Fruit fly (Drosophila melanogaster) whole organism, embryonic: ENCODE results near the gene Torsin.

Experiments used
- Awh ChIP-seq: fragments of 200-800 bp; sonication (Bioruptor generic); IDR thresholded peaks from 2 replicates; pipeline ENCODE4, ENCODE4 v1.3.6; 2022; ENCODE audit warnings: missing biosample characterization, missing genetic modification characterization
- CG11456 ChIP-seq: fragments of 200-800 bp; sonication (Bioruptor generic); IDR thresholded peaks from 3 replicates; pipeline ENCODE4 v1.3.6; 2022; ENCODE audit warnings: missing biosample characterization, missing genetic modification characterization
- CG13296 ChIP-seq: fragments of 200-800 bp; sonication (Bioruptor generic); optimal IDR thresholded peaks from 3 replicates; lab custom pipeline; 2018; ENCODE audit warnings: missing biosample characterization, mild to moderate bottlenecking, missing genetic modification characterization
- CG14441 ChIP-seq: fragments of 200-800 bp; sonication (Bioruptor generic); IDR thresholded peaks from 2 replicates; pipeline ENCODE4 v1.3.6; 2022; ENCODE audit warnings: missing biosample characterization, missing genetic modification characterization
- CG14965 ChIP-seq: fragments of 200-800 bp; sonication (Bioruptor generic); optimal IDR thresholded peaks from 2 replicates; lab custom pipeline; 2016; ENCODE audit warnings: missing biosample characterization, missing genetic modification characterization, borderline replicate concordance
- CG15269 ChIP-seq: fragments of 200-800 bp; sonication (Bioruptor generic); optimal IDR thresholded peaks from 2 replicates; lab custom pipeline; 2018; ENCODE audit warnings: missing biosample characterization, mild to moderate bottlenecking, missing genetic modification characterization, moderate library complexity
- CG16863 ChIP-seq: fragments of 200-800 bp; sonication (Bioruptor generic); optimal IDR thresholded peaks from 3 replicates; lab custom pipeline; 2016; ENCODE audit warnings: missing biosample characterization, missing genetic modification characterization
- CG17359 ChIP-seq: fragments of 200-800 bp; sonication (Bioruptor generic); optimal IDR thresholded peaks from 3 replicates; lab custom pipeline; 2018; ENCODE audit warnings: missing biosample characterization, mild to moderate bottlenecking, missing genetic modification characterization, moderate library complexity
- CG1832 ChIP-seq: fragments of 200-800 bp; sonication (Bioruptor generic); optimal IDR thresholded peaks from 2 replicates; lab custom pipeline; 2017; ENCODE audit warnings: missing biosample characterization, mild to moderate bottlenecking, missing genetic modification characterization, inconsistent platforms
- CG2120 ChIP-seq: fragments of 200-800 bp; sonication (Bioruptor generic); optimal IDR thresholded peaks from 3 replicates; lab custom pipeline; 2016; ENCODE audit warnings: missing biosample characterization, missing genetic modification characterization
- CG3065 ChIP-seq: fragments of 200-800 bp; sonication (Bioruptor generic); optimal IDR thresholded peaks from 2 replicates; lab custom pipeline; 2016; ENCODE audit warnings: missing biosample characterization, missing genetic modification characterization
- CG31441 ChIP-seq: fragments of 200-800 bp; sonication (Bioruptor generic); IDR thresholded peaks from 2 replicates; pipeline ENCODE4 v1.3.6; 2022; ENCODE audit warnings: missing biosample characterization, missing genetic modification characterization
- CG32532 ChIP-seq: fragments of 200-800 bp; sonication (Bioruptor generic); IDR thresholded peaks from 2 replicates; pipeline ENCODE4 v1.3.6; 2022; ENCODE audit warnings: missing biosample characterization, missing genetic modification characterization
- CG3281 ChIP-seq: fragments of 200-800 bp; sonication (Bioruptor generic); optimal IDR thresholded peaks from 3 replicates; lab custom pipeline; 2017; ENCODE audit warnings: missing biosample characterization, mild to moderate bottlenecking, missing genetic modification characterization
- CG34422 ChIP-seq: fragments of 200-800 bp; sonication (Bioruptor generic); IDR thresholded peaks from 3 replicates; pipeline ENCODE4 v1.3.6; 2022; ENCODE audit warnings: missing biosample characterization, missing genetic modification characterization
- CG3838 ChIP-seq: fragments of 200-800 bp; sonication (Bioruptor generic); optimal IDR thresholded peaks from 3 replicates; lab custom pipeline; 2016; ENCODE audit warnings: missing biosample characterization, missing genetic modification characterization
- CG3995 ChIP-seq: fragments of 200-800 bp; sonication (Bioruptor generic); optimal IDR thresholded peaks from 3 replicates; lab custom pipeline; 2016; ENCODE audit warnings: missing biosample characterization, missing genetic modification characterization
- CG4424 ChIP-seq: fragments of 200-800 bp; sonication (Bioruptor generic); optimal IDR thresholded peaks from 3 replicates; lab custom pipeline; 2016; ENCODE audit warnings: missing biosample characterization, missing genetic modification characterization
- CG4820 ChIP-seq: fragments of 200-800 bp; sonication (Bioruptor generic); optimal IDR thresholded peaks from 3 replicates; lab custom pipeline; 2016; ENCODE audit warnings: missing biosample characterization, missing genetic modification characterization
- CG6654 ChIP-seq: fragments of 200-800 bp; sonication (Bioruptor generic); optimal IDR thresholded peaks from 2 replicates; lab custom pipeline; 2017; ENCODE audit warnings: missing biosample characterization, mild to moderate bottlenecking, missing genetic modification characterization
- CG7928 ChIP-seq: fragments of 200-800 bp; sonication (Bioruptor generic); optimal IDR thresholded peaks from 2 replicates; lab custom pipeline; 2017; ENCODE audit warnings: missing biosample characterization, mild to moderate bottlenecking, missing genetic modification characterization
- CG8765 ChIP-seq: fragments of 200-800 bp; sonication (Bioruptor generic); IDR thresholded peaks from 2 replicates; pipeline ENCODE4 v1.3.6; 2022; ENCODE audit warnings: missing biosample characterization, missing genetic modification characterization
- CG9437 ChIP-seq: fragments of 200-800 bp; sonication (Bioruptor generic); optimal IDR thresholded peaks from 2 replicates; lab custom pipeline; 2018; ENCODE audit warnings: missing biosample characterization, mild to moderate bottlenecking, missing genetic modification characterization
- CG9727 ChIP-seq: fragments of 200-800 bp; sonication (Bioruptor generic); optimal IDR thresholded peaks from 3 replicates; lab custom pipeline; 2017; ENCODE audit warnings: missing biosample characterization, mild to moderate bottlenecking, missing genetic modification characterization
- Drgx ChIP-seq: fragments of 200-800 bp; sonication (Bioruptor generic); IDR thresholded peaks from 2 replicates; pipeline ENCODE4 v1.3.6; 2022; ENCODE audit warnings: missing biosample characterization, missing genetic modification characterization
- Ets97D ChIP-seq: fragments of 200-800 bp; sonication (Bioruptor generic); optimal IDR thresholded peaks from 3 replicates; lab custom pipeline; 2016; ENCODE audit warnings: missing biosample characterization, missing genetic modification characterization
- H15 ChIP-seq: fragments of 200-800 bp; sonication (Bioruptor generic); IDR thresholded peaks from 3 replicates; pipeline ENCODE4 v1.3.6; 2022; ENCODE audit warnings: missing biosample characterization, missing genetic modification characterization
- NFAT ChIP-seq: fragments of 200-800 bp; sonication (Bioruptor generic); IDR thresholded peaks from 2 replicates; pipeline ENCODE4 v1.3.6; 2022; ENCODE audit warnings: missing biosample characterization, missing genetic modification characterization
- Ptx1 ChIP-seq: fragments of 200-800 bp; sonication (Bioruptor generic); IDR thresholded peaks from 2 replicates; pipeline ENCODE4 v1.3.6; 2022; ENCODE audit warnings: missing biosample characterization, missing genetic modification characterization
- Ravus ChIP-seq: fragments of 200-800 bp; sonication (Bioruptor generic); IDR thresholded peaks from 2 replicates; pipeline ENCODE4 v1.3.6; 2022; ENCODE audit warnings: missing biosample characterization, missing genetic modification characterization
- Stat92E ChIP-seq, 3 experiments: fragments of >200 bp in 2 of 3; fragments of 200-800 bp in 1 of 3; sonication (Bioruptor generic) in 1 of 3; optimal IDR thresholded peaks; 2 replicates each; lab custom pipeline; 2017 to 2019; ENCODE audit warnings: missing biosample characterization in 3 of 3, missing genetic modification characterization in 3 of 3, mild to moderate bottlenecking in 1 of 3, moderate library complexity in 1 of 3
- Tbp ChIP-seq: fragments of >200 bp; optimal IDR thresholded peaks from 2 replicates; lab custom pipeline; 2018; ENCODE audit warnings: missing biosample characterization, missing genetic modification characterization
- al ChIP-seq: fragments of 200-800 bp; sonication (Bioruptor generic); IDR thresholded peaks from 2 replicates; pipeline ENCODE4 v1.3.6; 2022; ENCODE audit warnings: missing biosample characterization, missing genetic modification characterization
- amos ChIP-seq: fragments of 200-800 bp; sonication (Bioruptor generic); IDR thresholded peaks from 2 replicates; pipeline ENCODE4 v1.3.6; 2022; ENCODE audit warnings: missing biosample characterization, missing genetic modification characterization; ENCODE audit not compliant: partially characterized antibody
- az2 ChIP-seq: fragments of 200-800 bp; sonication (Bioruptor generic); optimal IDR thresholded peaks from 3 replicates; lab custom pipeline; 2016; ENCODE audit warnings: missing biosample characterization, missing genetic modification characterization
- cato ChIP-seq: fragments of 200-800 bp; sonication (Bioruptor generic); optimal IDR thresholded peaks from 2 replicates; lab custom pipeline; 2016; ENCODE audit warnings: missing biosample characterization, missing genetic modification characterization, borderline replicate concordance
- gcm2 ChIP-seq: fragments of 200-800 bp; sonication (Bioruptor generic); optimal IDR thresholded peaks from 2 replicates; lab custom pipeline; 2016; ENCODE audit warnings: missing biosample characterization, missing genetic modification characterization
- grau ChIP-seq: fragments of 200-800 bp; optimal IDR thresholded peaks from 3 replicates; lab custom pipeline; 2019; ENCODE audit warnings: missing biosample characterization, mild to moderate bottlenecking, missing genetic modification characterization, moderate library complexity
- gt ChIP-seq: fragments of 200-800 bp; sonication (Bioruptor generic); IDR thresholded peaks from 2 replicates; pipeline ENCODE4 v1.3.6; 2022; ENCODE audit warnings: missing biosample characterization, missing genetic modification characterization
- insv ChIP-seq, 2 experiments: fragments of 200-800 bp; sonication (Bioruptor generic); optimal IDR thresholded peaks; 3 replicates each; lab custom pipeline; 2016 to 2018; ENCODE audit warnings: missing biosample characterization in 2 of 2, missing genetic modification characterization in 2 of 2
- kah ChIP-seq: fragments of 200-800 bp; sonication (Bioruptor generic); optimal IDR thresholded peaks from 2 replicates; lab custom pipeline; 2018; ENCODE audit warnings: missing biosample characterization, mild to moderate bottlenecking, missing genetic modification characterization
- lbe ChIP-seq: fragments of 200-800 bp; sonication (Bioruptor generic); optimal IDR thresholded peaks from 2 replicates; lab custom pipeline; 2016; ENCODE audit warnings: missing biosample characterization, mild to moderate bottlenecking, missing genetic modification characterization
- pnt ChIP-seq: fragments of 200-800 bp; sonication (Bioruptor generic); optimal IDR thresholded peaks from 3 replicates; lab custom pipeline; 2016; ENCODE audit warnings: missing biosample characterization, missing genetic modification characterization
- prd ChIP-seq, 3 experiments: fragments of >200 bp in 2 of 3; fragments of 200-800 bp in 1 of 3; sonication (Bioruptor generic) in 1 of 3; optimal IDR thresholded peaks in 2 of 3; IDR thresholded peaks in 1 of 3; 2 replicates in 2 of 3; 3 replicates in 1 of 3; pipeline versions ENCODE4 v1.3.6 to Lab custom; 2017 to 2022; ENCODE audit warnings: missing biosample characterization in 1 of 3, missing genetic modification characterization in 1 of 3
- psq ChIP-seq: fragments of 200-800 bp; sonication (Bioruptor generic); optimal IDR thresholded peaks from 2 replicates; lab custom pipeline; 2017; ENCODE audit warnings: missing biosample characterization, missing genetic modification characterization
- run ChIP-seq: fragments of 200-800 bp; sonication (Bioruptor generic); optimal IDR thresholded peaks from 3 replicates; lab custom pipeline; 2018; ENCODE audit warnings: missing biosample characterization, mild to moderate bottlenecking, missing genetic modification characterization
- sc ChIP-seq, 3 experiments: fragments of >200 bp in 2 of 3; fragments of 200-800 bp in 1 of 3; sonication (Bioruptor generic) in 1 of 3; optimal IDR thresholded peaks; 2 replicates in 2 of 3; 3 replicates in 1 of 3; lab custom pipeline; 2017; ENCODE audit warnings: mild to moderate bottlenecking in 1 of 3, missing biosample characterization in 1 of 3, missing genetic modification characterization in 1 of 3, missing genetic modification reagents in 1 of 3
- sens ChIP-seq: fragments of 200-800 bp; sonication (Bioruptor generic); peaks from one replicate; lab custom pipeline; 2016; ENCODE audit warnings: missing biosample characterization, missing genetic modification characterization
- sens-2 ChIP-seq: fragments of 200-800 bp; sonication (Bioruptor generic); IDR thresholded peaks from 2 replicates; pipeline ENCODE4 v1.3.6; 2022; ENCODE audit warnings: missing biosample characterization, missing genetic modification characterization
- vfl ChIP-seq: fragments of 200-800 bp; sonication (Bioruptor generic); optimal IDR thresholded peaks from 2 replicates; lab custom pipeline; 2016; ENCODE audit warnings: missing biosample characterization, missing genetic modification characterization

Gene Torsin

DNA sequence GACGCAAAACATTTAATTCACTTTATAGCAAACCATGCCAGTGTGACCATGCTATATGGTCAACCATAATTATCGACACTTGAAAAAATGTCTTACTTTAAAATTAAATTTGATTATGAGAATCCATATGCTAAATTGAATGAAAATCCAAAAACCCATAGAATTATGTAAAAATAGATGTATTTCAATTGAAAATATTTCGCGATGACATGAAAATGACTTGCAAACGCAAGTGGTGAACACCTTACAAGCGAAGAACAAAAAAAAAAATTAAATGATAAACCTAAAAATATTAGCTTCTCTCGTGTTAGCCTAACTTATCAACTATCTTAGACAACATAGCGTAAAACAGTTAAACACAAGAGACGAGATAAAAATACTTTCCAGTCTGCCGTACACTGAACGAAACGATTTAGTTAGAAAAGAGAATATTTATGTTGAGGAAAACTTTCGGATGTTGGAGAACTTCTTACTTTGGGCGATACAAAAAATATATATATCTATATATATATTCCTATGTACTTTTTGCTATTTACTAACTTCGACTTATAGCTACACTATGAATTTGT is 30.1 kb upstream of the Torsin start (continued):
- TF ChIP-seq CG7928 (peak; percentile 13), CG15269 (tag; lab: Kevin White, UChicago) (peak; percentile 63), CG3995 (GFP tag; lab: Kevin White, UChicago) (no peak), al (GFP tag; lab: Robert Waterston, UW) (peak; percentile 46), CG9727 (GFP tag; lab: Kevin White, UChicago) (peak; percentile 52), psq (GFP tag; lab: Kevin White, UChicago) (no peak), gcm2 (peak; percentile 16), CG32532 (GFP tag; lab: Robert Waterston, UW) (peak; percentile 72), sens (GFP tag; lab: Kevin White, UChicago) (peak; percentile 90), CG14965 (no peak), lbe (GFP tag; lab: Kevin White, UChicago) (no peak), CG6654 (GFP tag; lab: Kevin White, UChicago) (peak; percentile 3), CG34422 (peak; percentile 52; the same call in 2 of the 3 replicates), sens-2 (GFP tag; lab: Robert Waterston, UW) (no peak), Ets97D (peak; percentile 54), CG17359 (tag; lab: Kevin White, UChicago) (peak; percentile 61), CG31441 (GFP tag; lab: Robert Waterston, UW) (peak; percentile 55; the same call in 1 of the 2 replicates), CG2120 (peak; percentile 69), vfl (GFP tag; lab: Kevin White, UChicago) (peak; percentile 20), Ravus (GFP tag; lab: Robert Waterston, UW) (no peak), Awh (GFP tag; lab: Robert Waterston, UW) (0 out of 2 replicates have a peak, but pooled peaks have one; percentile 12), CG8765 (no peak), CG4820 (GFP tag; lab: Kevin White, UChicago) (peak; percentile 33), Ptx1 (peak; percentile 62), CG3281 (peak; percentile 50), CG3838 (GFP tag; lab: Kevin White, UChicago) (no peak), cato (GFP tag; lab: Kevin White, UChicago) (peak; percentile 39), run (tag; lab: Kevin White, UChicago) (peak; percentile 8), Drgx (GFP tag; lab: Robert Waterston, UW) (peak; percentile 68), sc (optimal IDR thresholded peaks at IDR 0.05; lab: Kevin White, UChicago) (no peak), sc (GFP tag; optimal IDR thresholded peaks at IDR 0.05; lab: Kevin White, UChicago) (no peak), CG14441 (peak; percentile 48; the same call in 1 of the 2 replicates), NFAT (GFP tag; lab: Robert Waterston, UW) (no peak), gt (no peak), insv (GFP tag; optimal IDR thresholded peaks at IDR 0.05; lab: Kevin White, UChicago) (no peak), az2 (GFP tag; lab: Kevin White, UChicago) (peak; percentile 40), CG9437 (GFP tag; lab: Kevin White, UChicago) (no peak), prd (optimal IDR thresholded peaks at IDR 0.05; lab: Kevin White, UChicago) (no peak), prd (GFP tag; IDR thresholded peaks at IDR 0.05; lab: Robert Waterston, UW) (peak; percentile 69; the same call in 2 of the 3 replicates), Tbp (GFP tag; lab: Kevin White, UChicago) (no peak), amos (GFP tag; lab: Robert Waterston, UW) (no peak), grau (peak; percentile 55), Stat92E (GFP tag; optimal IDR thresholded peaks at IDR 0.05; lab: Kevin White, UChicago) (no peak), CG11456 (GFP tag; lab: Robert Waterston, UW) (0 out of 3 replicates have a peak, but pooled peaks have one; percentile 44), CG13296 (no peak), H15 (GFP tag; lab: Robert Waterston, UW) (0 out of 3 replicates have a peak, but pooled peaks have one; percentile 45), kah (peak; percentile 13), pnt (GFP tag; lab: Kevin White, UChicago) (peak; percentile 56), CG4424 (peak; percentile 58), CG1832 (no peak), CG3065 (GFP tag; lab: Kevin White, UChicago) (no peak), CG16863 (GFP tag; lab: Kevin White, UChicago) (peak; percentile 61)
